Fruit fly (Drosophila melanogaster): Measurements from ENCODE around the gene CG12684.

- TF ChIP-seq CG16815 (GFP tag; optimal IDR thresholded peaks at IDR 0.05) (no peak), CG10366 (GFP tag; IDR thresholded peaks at IDR 0.05) (peak; percentile 38; the same call in 1 of the 2 replicates), phol (tag; optimal IDR thresholded peaks at IDR 0.05) (no peak), CG8359 (GFP tag; optimal IDR thresholded peaks at IDR 0.05; ENCODE audit: borderline replicate concordance) (no peak)
Measured at dm6 chrX:4614325-4614724, 42.6 kb upstream of the CG12684 start.

Measured in whole organism, embryonic.